Worm (Caenorhabditis elegans): ENCODE results near the gene pas-1.

DNA sequence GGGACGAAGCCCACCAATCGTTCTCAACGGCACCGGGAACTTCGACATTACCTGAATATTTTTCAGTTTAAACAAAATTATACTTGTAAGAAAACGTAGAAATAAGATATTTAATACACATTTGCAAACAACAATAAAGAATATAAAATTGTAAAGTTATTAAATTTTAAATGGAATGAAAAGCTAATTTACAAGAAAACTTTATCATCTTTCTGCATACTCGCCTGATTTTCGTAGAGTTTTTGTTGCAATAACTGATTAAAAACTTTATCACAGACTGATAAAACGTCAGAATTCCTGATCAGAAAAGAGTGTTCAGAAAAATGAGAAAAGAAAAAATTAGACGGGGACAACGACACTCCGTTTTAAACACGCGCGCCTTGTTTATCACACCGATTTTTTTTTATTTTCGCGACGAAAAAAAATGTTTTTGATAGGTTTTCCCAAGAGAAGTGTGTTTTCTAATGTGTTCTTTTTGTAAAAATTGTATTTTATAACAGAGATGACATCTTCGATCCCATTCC, 24.9 kb upstream of the pas-1 start, which contains the start of the genes dlat-1 and fntb-1:
- TF ChIP-seq nhr-28 (tag; optimal IDR thresholded peaks at IDR 0.05) (no peak), nhr-77 (tag; optimal IDR thresholded peaks at IDR 0.05) (no peak), lin-39 (tag; optimal IDR thresholded peaks at IDR 0.05) (no peak), nhr-237 (tag; optimal IDR thresholded peaks at IDR 0.05) (no peak), snpc-4 (tag; optimal IDR thresholded peaks at IDR 0.05) (no peak), elt-3 (tag; optimal IDR thresholded peaks at IDR 0.05) (no peak), pqm-1 (tag; optimal IDR thresholded peaks at IDR 0.05) (peak; percentile 78), nhr-25 (tag; optimal IDR thresholded peaks at IDR 0.05) (no peak), ztf-4 (tag; optimal IDR thresholded peaks at IDR 0.05) (no peak), skn-1 (tag; optimal IDR thresholded peaks at IDR 0.05) (no peak), fkh-10 (GFP tag; optimal IDR thresholded peaks at IDR 0.05) (no peak), ztf-11 (tag; optimal IDR thresholded peaks at IDR 0.05) (no peak)

Data from whole organism, L3 larva.